Worm (Caenorhabditis elegans) whole organism, L4/young adult: Measurements from ENCODE around the gene fat-7.

Experiments
- W03F9.2 ChIP-seq: fragments of 150-350 bp; optimal IDR thresholded peaks from 2 replicates; lab custom pipeline; 2014; ENCODE audit warnings: missing biosample characterization, missing genetic modification characterization
- him-1 ChIP-seq: sonication (generic microtip); optimal IDR thresholded peaks from 2 replicates; lab custom pipeline; 2016; ENCODE audit warnings: missing genotype, missing genetic modification reagents, missing genetic modification characterization, missing compliant biosample characterization

ce11 chrV:7201353-7201752, 48.4 kb upstream of the fat-7 start:
- TF ChIP-seq him-1 (tag; lab: Kevin White, UChicago) (no peak), W03F9.2 (tag; lab: Kevin White, UChicago) (no peak)
